Worm (Caenorhabditis elegans) whole organism, mixed stage, embryonic: ENCODE data around the gene F54B11.11.
A peak's percentile ranks its signal among the peaks of the same experiment; 100 is the strongest.

ENCODE experiments used
- M03D4.4 ChIP-seq: sonication (generic microtip); optimal IDR thresholded peaks from 2 replicates; lab custom pipeline; 2017; ENCODE audit warnings: mild to moderate bottlenecking, missing genetic modification characterization, missing compliant biosample characterization
- bed-3 ChIP-seq: fragments of 200-800 bp; sonication (Bioruptor generic); optimal IDR thresholded peaks from 3 replicates; lab custom pipeline; 2018; ENCODE audit warnings: mild to moderate bottlenecking, missing genetic modification characterization, moderate library complexity, missing compliant biosample characterization
- blmp-1 ChIP-seq: fragments of 150-350 bp; optimal IDR thresholded peaks from 2 replicates; lab custom pipeline; 2014; ENCODE audit warnings: missing biosample characterization, missing genetic modification characterization
- ceh-39 ChIP-seq: fragments of 150-350 bp; optimal IDR thresholded peaks from 2 replicates; lab custom pipeline; 2014; ENCODE audit warnings: missing biosample characterization, missing genetic modification characterization
- ceh-43 ChIP-seq: fragments of 200-800 bp; sonication (Bioruptor generic); optimal IDR thresholded peaks from 2 replicates; lab custom pipeline; 2018; ENCODE audit warnings: mild to moderate bottlenecking, missing genetic modification characterization, moderate library complexity, missing compliant biosample characterization
- ces-1 ChIP-seq: fragments of 150-350 bp; optimal IDR thresholded peaks from 2 replicates; lab custom pipeline; 2014; ENCODE audit warnings: missing biosample characterization, missing genetic modification reagents, missing genetic modification characterization
- cnd-1 ChIP-seq: fragments of 200-800 bp; sonication (Bioruptor generic); optimal IDR thresholded peaks from 2 replicates; lab custom pipeline; 2018; ENCODE audit warnings: mild to moderate bottlenecking, missing genetic modification characterization, missing compliant biosample characterization
- drap-1 ChIP-seq: fragments of 200-800 bp; sonication (Bioruptor generic); optimal IDR thresholded peaks from 3 replicates; lab custom pipeline; 2018; ENCODE audit warnings: mild to moderate bottlenecking, missing genetic modification characterization, missing compliant biosample characterization
- elt-1 ChIP-seq: sonication (generic microtip); optimal IDR thresholded peaks from 2 replicates; lab custom pipeline; 2017; ENCODE audit warnings: missing genetic modification characterization, mild to moderate bottlenecking, missing compliant biosample characterization, antibody characterized with exemption, moderate library complexity, borderline replicate concordance; ENCODE audit not compliant: insufficient read depth
- elt-3 ChIP-seq: fragments of 150-350 bp; optimal IDR thresholded peaks from 2 replicates; lab custom pipeline; 2014; ENCODE audit warnings: missing biosample characterization, missing genetic modification characterization
- flh-1 ChIP-seq: fragments of 200-800 bp; sonication (Bioruptor generic); optimal IDR thresholded peaks from 2 replicates; lab custom pipeline; 2018; ENCODE audit warnings: mild to moderate bottlenecking, missing genetic modification characterization, moderate library complexity, missing compliant biosample characterization
- hlh-1 ChIP-seq: fragments of 150-350 bp; optimal IDR thresholded peaks from 2 replicates; lab custom pipeline; 2014; ENCODE audit warnings: missing biosample characterization, missing genetic modification reagents, missing genetic modification characterization
- lin-13 ChIP-seq: fragments of 150-350 bp; optimal IDR thresholded peaks from 2 replicates; lab custom pipeline; 2014; ENCODE audit warnings: missing biosample characterization, missing genetic modification characterization
- lin-32 ChIP-seq: fragments of 200-800 bp; sonication (Bioruptor generic); optimal IDR thresholded peaks from 2 replicates; lab custom pipeline; 2018; ENCODE audit warnings: mild to moderate bottlenecking, missing genetic modification characterization, missing compliant biosample characterization
- lsy-2 ChIP-seq: fragments of 150-350 bp; optimal IDR thresholded peaks from 2 replicates; lab custom pipeline; 2014; ENCODE audit warnings: missing biosample characterization, missing genetic modification characterization
- mab-5 ChIP-seq: fragments of 150-350 bp; optimal IDR thresholded peaks from 2 replicates; lab custom pipeline; 2014; ENCODE audit warnings: missing biosample characterization, missing genetic modification characterization
- mep-1 ChIP-seq: fragments of 150-350 bp; optimal IDR thresholded peaks from 2 replicates; lab custom pipeline; 2017; ENCODE audit warnings: missing biosample characterization, missing genetic modification reagents, missing genetic modification characterization, inconsistent platforms
- mls-2 ChIP-seq: sonication (generic microtip); optimal IDR thresholded peaks from 2 replicates; lab custom pipeline; 2016; ENCODE audit warnings: mild to moderate bottlenecking, missing genetic modification characterization, moderate library complexity, missing compliant biosample characterization
- nhr-12 ChIP-seq: fragments of 150-350 bp; optimal IDR thresholded peaks from 2 replicates; lab custom pipeline; 2014; ENCODE audit warnings: missing biosample characterization, missing genetic modification characterization
- nhr-237 ChIP-seq: fragments of 150-350 bp; optimal IDR thresholded peaks from 2 replicates; lab custom pipeline; 2014; ENCODE audit warnings: missing biosample characterization, missing genetic modification characterization
- nhr-28 ChIP-seq: fragments of 150-350 bp; optimal IDR thresholded peaks from 2 replicates; lab custom pipeline; 2014; ENCODE audit warnings: missing biosample characterization, missing genetic modification characterization
- pha-4 ChIP-seq: fragments of 150-350 bp; optimal IDR thresholded peaks from 2 replicates; lab custom pipeline; 2018; ENCODE audit warnings: missing biosample characterization, missing genetic modification reagents, missing genetic modification characterization
- sem-2 ChIP-seq: fragments of 200-800 bp; sonication (Bioruptor generic); optimal IDR thresholded peaks from 2 replicates; lab custom pipeline; 2018; ENCODE audit warnings: mild to moderate bottlenecking, missing genetic modification characterization, missing compliant biosample characterization
- snpc-4 ChIP-seq: fragments of 150-350 bp; optimal IDR thresholded peaks from 2 replicates; lab custom pipeline; 2014; ENCODE audit warnings: missing biosample characterization, missing genetic modification characterization
- sptf-1 ChIP-seq: sonication (generic microtip); optimal IDR thresholded peaks from 2 replicates; lab custom pipeline; 2017; ENCODE audit warnings: mild to moderate bottlenecking, missing genetic modification characterization, moderate library complexity, missing compliant biosample characterization
- tbx-8 ChIP-seq: fragments of 200-800 bp; sonication (Bioruptor generic); optimal IDR thresholded peaks from 2 replicates; lab custom pipeline; 2018; ENCODE audit warnings: mild to moderate bottlenecking, missing genetic modification characterization, moderate library complexity, missing compliant biosample characterization
- unc-120 ChIP-seq: sonication (generic microtip); optimal IDR thresholded peaks from 2 replicates; lab custom pipeline; 2017; ENCODE audit warnings: missing genetic modification characterization, missing compliant biosample characterization; ENCODE audit not compliant: poor library complexity, severe bottlenecking
- unc-62 ChIP-seq: fragments of 150-350 bp; optimal IDR thresholded peaks from 2 replicates; lab custom pipeline; 2014; ENCODE audit warnings: missing biosample characterization, missing genetic modification reagents, missing genetic modification characterization
- zip-8 ChIP-seq: fragments of 150-350 bp; optimal IDR thresholded peaks from 2 replicates; lab custom pipeline; 2014; ENCODE audit warnings: missing biosample characterization, missing genetic modification characterization
- ztf-11 ChIP-seq: fragments of 150-350 bp; optimal IDR thresholded peaks from 2 replicates; lab custom pipeline; 2014; ENCODE audit warnings: missing biosample characterization, missing genetic modification characterization

Gene F54B11.11

DNA sequence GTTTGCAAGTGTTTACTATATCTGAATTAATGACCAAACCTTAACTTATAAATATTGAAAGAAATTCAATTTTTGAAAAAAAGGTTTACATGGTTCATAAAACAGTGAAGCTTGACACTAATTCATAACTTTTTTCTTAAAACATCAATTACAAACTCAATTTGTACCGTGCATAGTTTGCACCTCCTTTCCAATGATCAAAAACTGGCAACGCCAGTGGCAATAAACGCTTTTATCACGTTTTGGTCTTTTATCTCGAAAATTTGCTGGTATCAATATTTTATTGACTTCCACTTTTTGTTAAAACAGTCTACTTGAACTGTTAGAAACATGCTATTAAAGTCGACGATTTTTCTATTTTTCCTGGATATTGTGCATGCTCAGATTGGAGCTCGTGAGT lies at the start of gene F54B11.11:
Gene F54B11.11 (plus strand): TSS at position 301 of the 400 bp plus-strand sequence.
- TF ChIP-seq bed-3 (GFP tag; lab: Kevin White, UChicago) = no peak

DNA sequence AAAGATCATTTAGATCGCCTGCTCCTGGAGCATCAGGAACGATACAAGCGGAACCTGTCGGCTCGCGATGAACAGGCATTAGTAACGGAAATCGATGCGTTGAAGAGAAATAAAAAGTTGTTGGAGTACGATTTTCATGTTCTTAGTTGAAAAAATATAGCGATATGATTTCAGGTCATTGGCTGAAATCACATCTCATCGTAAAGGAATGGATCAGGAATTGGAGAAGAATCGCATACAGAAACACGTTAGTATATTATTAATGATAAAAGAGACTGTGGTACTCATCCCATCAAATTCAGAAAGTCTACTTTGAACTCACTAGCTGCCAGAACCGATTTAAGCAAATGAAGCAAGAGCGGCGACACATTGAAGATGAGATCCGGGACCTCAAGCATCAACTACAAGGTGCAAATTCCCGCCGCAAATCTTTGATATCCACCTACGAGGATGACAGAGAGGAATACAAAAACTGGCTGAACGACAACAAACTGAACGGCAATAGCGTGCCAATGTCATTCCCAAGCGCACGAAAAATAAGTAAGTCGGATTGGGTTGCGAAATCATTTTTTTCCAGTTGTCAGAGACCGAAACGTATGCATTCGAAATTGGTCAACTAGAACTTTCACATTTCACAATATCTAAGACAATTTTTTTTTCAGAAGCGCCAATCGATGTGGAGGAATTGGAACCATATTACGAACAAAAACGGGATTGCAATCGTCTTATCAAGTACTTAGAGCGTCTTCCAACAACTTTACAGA lies 48.4 kb upstream of the F54B11.11 start:
- TF ChIP-seq nhr-12 (tag; lab: Kevin White, UChicago) = no peak
- TF ChIP-seq ceh-39 (tag; lab: Kevin White, UChicago) = no peak
- no peak for TF ChIP-seq blmp-1 (tag; lab: Kevin White, UChicago)
- no peak for TF ChIP-seq drap-1 (GFP tag; lab: Kevin White, UChicago)
- TF ChIP-seq M03D4.4 (tag; lab: Kevin White, UChicago) = no peak
- TF ChIP-seq ztf-11 (tag; lab: Kevin White, UChicago) = no peak
- TF ChIP-seq cnd-1 (tag; lab: Kevin White, UChicago) = no peak
- no peak for TF ChIP-seq elt-3 (tag; lab: Kevin White, UChicago)
- no peak for TF ChIP-seq lin-32 (GFP tag; lab: Kevin White, UChicago)
- TF ChIP-seq ceh-43 (GFP tag; lab: Kevin White, UChicago) = no peak
- no peak for TF ChIP-seq bed-3 (GFP tag; lab: Kevin White, UChicago)
- no peak for TF ChIP-seq nhr-237 (tag; lab: Kevin White, UChicago)
- TF ChIP-seq unc-62 (GFP tag; lab: Kevin White, UChicago) = no peak
- no peak for TF ChIP-seq sem-2 (GFP tag; lab: Kevin White, UChicago)
- TF ChIP-seq mls-2 = no peak

DNA sequence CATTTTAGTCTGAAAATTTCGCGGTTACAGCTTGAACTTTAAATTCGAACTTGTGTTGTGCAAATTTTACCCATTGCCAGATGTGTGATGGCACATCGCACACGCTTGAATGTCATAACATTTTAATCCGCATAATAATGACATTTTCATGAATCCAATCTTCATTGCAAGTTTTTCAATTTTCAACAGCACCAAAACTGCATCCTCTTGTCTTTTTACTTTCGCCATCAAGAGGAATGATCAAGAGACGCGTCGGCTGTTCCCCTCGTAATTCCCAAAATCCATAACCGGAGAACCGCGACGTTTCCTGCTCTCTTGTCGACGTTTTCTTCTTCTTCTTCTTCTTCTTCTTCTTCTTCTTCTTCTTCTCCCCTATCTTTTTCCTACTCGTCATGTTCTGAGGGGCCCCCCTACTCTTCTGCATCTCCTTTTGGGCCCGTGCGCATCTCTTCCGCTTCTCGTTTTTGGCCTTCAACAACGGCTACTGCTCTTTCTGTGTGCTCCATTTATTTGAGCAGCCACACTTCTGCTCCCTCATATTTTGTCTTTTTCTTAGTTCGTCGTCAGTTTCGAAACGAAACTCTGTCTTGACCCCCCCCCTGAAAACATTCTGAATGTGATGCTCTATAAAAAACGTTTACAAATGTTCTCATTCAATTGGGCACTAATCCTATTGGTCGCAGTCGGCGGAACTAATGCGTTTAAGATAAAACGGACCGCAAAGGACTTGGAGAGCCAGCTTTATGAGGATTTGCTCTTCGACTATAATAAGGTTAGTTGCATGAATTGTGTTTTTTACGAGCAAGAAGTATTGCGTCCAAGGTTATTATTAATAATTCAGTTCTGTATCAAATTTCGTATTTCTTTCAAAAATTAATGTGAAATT lies 45.9 kb upstream of the F54B11.11 start, which contains the start of gene acr-12:
Gene acr-12 (plus strand): TSS at position 430 of the 886 bp plus-strand sequence.
- TF ChIP-seq mls-2 (peak; percentile 27), pha-4 (tag; lab: Kevin White, UChicago) (no peak), ceh-43 (GFP tag; lab: Kevin White, UChicago) (no peak), drap-1 (GFP tag; lab: Kevin White, UChicago) (no peak), sptf-1 (tag; lab: Kevin White, UChicago) (no peak), ces-1 (peak; percentile 97), sem-2 (GFP tag; lab: Kevin White, UChicago) (no peak), elt-1 (tag; lab: Kevin White, UChicago) (no peak), flh-1 (GFP tag; lab: Kevin White, UChicago) (no peak), bed-3 (GFP tag; lab: Kevin White, UChicago) (no peak)

DNA sequence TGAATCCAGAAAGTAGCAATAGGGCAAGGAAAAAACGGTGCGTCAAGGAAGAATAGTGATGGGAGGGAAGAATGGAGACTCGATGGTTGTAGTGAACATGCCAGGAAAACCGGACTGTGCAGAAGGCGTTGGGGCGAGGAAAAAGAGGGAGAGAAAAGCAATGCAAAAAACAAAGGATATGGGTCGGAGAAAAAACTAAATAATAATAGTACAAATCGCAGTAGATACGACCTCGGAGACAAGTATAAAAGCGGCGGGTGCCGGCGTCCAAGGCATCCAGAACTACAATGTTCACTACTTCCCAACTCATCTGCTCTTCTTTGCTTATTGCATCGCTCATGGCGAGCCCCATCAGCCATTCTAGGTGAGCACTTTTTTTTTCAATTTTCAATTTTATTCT lies 41.8 kb upstream of the F54B11.11 start, which contains the start of gene R01E6.5:
Gene R01E6.5 (plus strand): TSS at position 301 of the 400 bp plus-strand sequence.
- no peak for TF ChIP-seq snpc-4 (tag; lab: Kevin White, UChicago)
- TF ChIP-seq, all 35 proteins: peak for 0

DNA sequence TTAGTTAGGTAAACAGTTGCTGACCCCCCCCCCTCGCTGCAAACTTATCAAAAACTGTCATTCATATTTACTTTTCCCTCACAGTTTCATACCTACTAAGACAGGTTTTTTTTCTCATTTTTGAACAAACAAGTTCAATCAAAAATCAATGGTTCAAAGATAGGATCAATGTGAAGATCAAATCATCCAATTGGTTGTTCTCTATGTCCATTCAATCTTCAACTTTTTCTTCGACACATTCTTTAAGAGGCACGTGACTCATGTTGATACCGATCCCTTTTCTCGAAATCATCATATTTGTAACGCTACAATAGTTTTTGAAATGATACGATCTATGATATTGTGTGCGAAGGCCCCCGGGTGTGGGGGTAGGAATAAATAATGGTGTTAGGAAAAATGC lies 38.9 kb upstream of the F54B11.11 start:
- TF ChIP-seq unc-120 (tag; lab: Kevin White, UChicago) = no peak
- no peak for TF ChIP-seq hlh-1 (tag; lab: Kevin White, UChicago)
- TF ChIP-seq ces-1 = no peak
- no peak for TF ChIP-seq ztf-11 (tag; lab: Kevin White, UChicago)
- no peak for TF ChIP-seq elt-3 (tag; lab: Kevin White, UChicago)
- no peak for TF ChIP-seq mab-5 (tag; lab: Kevin White, UChicago)
- TF ChIP-seq lin-13 (tag; lab: Kevin White, UChicago) = no peak
- no peak for TF ChIP-seq tbx-8 (GFP tag; lab: Kevin White, UChicago)
- TF ChIP-seq nhr-28 = no peak
- no peak for TF ChIP-seq unc-62 (GFP tag; lab: Kevin White, UChicago)
- no peak for TF ChIP-seq lsy-2 (tag; lab: Kevin White, UChicago)
- no peak for TF ChIP-seq nhr-12 (tag; lab: Kevin White, UChicago)
- no peak for TF ChIP-seq mep-1 (tag; lab: Kevin White, UChicago)
- TF ChIP-seq nhr-237 (tag; lab: Kevin White, UChicago) = no peak
- no peak for TF ChIP-seq zip-8
- no peak for TF ChIP-seq elt-1 (tag; lab: Kevin White, UChicago)
- no peak for TF ChIP-seq mls-2
- TF ChIP-seq ceh-39 (tag; lab: Kevin White, UChicago) = no peak
